Fruit fly (Drosophila melanogaster): ENCODE results near the gene Pop1.

The Pop1 gene

dm6 chrX:5639083-5639482 lies 16.6 kb downstream of the Pop1 start (continued):
- peak; percentile 19; the same call in 1 of the 3 replicates for TF ChIP-seq dysf (GFP tag; IDR thresholded peaks at IDR 0.05)
- TF ChIP-seq CG17361 (GFP tag; IDR thresholded peaks at IDR 0.05), result 0 out of 3 replicates have a peak, but pooled peaks have one; percentile 41
- TF ChIP-seq row (GFP tag; IDR thresholded peaks at IDR 0.05), result peak; percentile 52
- TF ChIP-seq gem (tag; optimal IDR thresholded peaks at IDR 0.05), result peak; percentile 74
- no peak for TF ChIP-seq luna (GFP tag; optimal IDR thresholded peaks at IDR 0.05)
- no peak for TF ChIP-seq Max (GFP tag; optimal IDR thresholded peaks at IDR 0.05)
- TF ChIP-seq sd (tag; optimal IDR thresholded peaks at IDR 0.05), result no peak
- no peak for TF ChIP-seq Lim3 (GFP tag; IDR thresholded peaks at IDR 0.05)
- peak; percentile 55 for TF ChIP-seq lmd (GFP tag; IDR thresholded peaks at IDR 0.05)
- TF ChIP-seq corto (GFP tag; optimal IDR thresholded peaks at IDR 0.05), result no peak
- no peak for TF ChIP-seq ERR (GFP tag; optimal IDR thresholded peaks at IDR 0.05)
- peak; percentile 20 for TF ChIP-seq CG15696 (tag; optimal IDR thresholded peaks at IDR 0.05)
- TF ChIP-seq gcm (GFP tag; optimal IDR thresholded peaks at IDR 0.05), result peak; percentile 37
- TF ChIP-seq CG18011 (GFP tag; optimal IDR thresholded peaks at IDR 0.05), result no peak
- no peak for TF ChIP-seq schlank (tag; optimal IDR thresholded peaks at IDR 0.05)
- no peak for TF ChIP-seq CG12744 (GFP tag; optimal IDR thresholded peaks at IDR 0.05)
- TF ChIP-seq CG9609 (GFP tag; optimal IDR thresholded peaks at IDR 0.05), result peak; percentile 10
- TF ChIP-seq CG7357 (GFP tag; IDR thresholded peaks at IDR 0.05), result 0 out of 3 replicates have a peak, but pooled peaks have one; percentile 42
- TF ChIP-seq nau (GFP tag; optimal IDR thresholded peaks at IDR 0.05), result no peak
- 0 out of 2 replicates have a peak, but pooled peaks have one; percentile 13 for TF ChIP-seq Atf6 (GFP tag; IDR thresholded peaks at IDR 0.05)
- TF ChIP-seq lab (GFP tag; optimal IDR thresholded peaks at IDR 0.05), result peak; percentile 52
- no peak for TF ChIP-seq Eip74EF (GFP tag; optimal IDR thresholded peaks at IDR 0.05)
- TF ChIP-seq CG6272 (GFP tag; IDR thresholded peaks at IDR 0.05), result peak; percentile 34; the same call in 1 of the 2 replicates
- no peak for TF ChIP-seq gro (GFP tag; optimal IDR thresholded peaks at IDR 0.05)
- TF ChIP-seq CG8359 (GFP tag; optimal IDR thresholded peaks at IDR 0.05; ENCODE audit: borderline replicate concordance), result peak; percentile 10
- no peak for TF ChIP-seq Jarid2 (GFP tag; optimal IDR thresholded peaks at IDR 0.05)
- no peak for TF ChIP-seq Tbp (GFP tag; optimal IDR thresholded peaks at IDR 0.05)
- TF ChIP-seq CG2889 (GFP tag; IDR thresholded peaks at IDR 0.05), result no peak
- no peak for TF ChIP-seq CG7271 (tag; optimal IDR thresholded peaks at IDR 0.05)
- 0 out of 3 replicates have a peak, but pooled peaks have one; percentile 27 for TF ChIP-seq CG34422 (GFP tag; IDR thresholded peaks at IDR 0.05)
- peak; percentile 15 for TF ChIP-seq CG4424 (GFP tag; optimal IDR thresholded peaks at IDR 0.05)
- TF ChIP-seq CG34224 (GFP tag; IDR thresholded peaks at IDR 0.05; ENCODE audit: partially characterized antibody), result no peak
- TF ChIP-seq bcd (GFP tag; optimal IDR thresholded peaks at IDR 0.05), result peak; percentile 22
- no peak for TF ChIP-seq insv (GFP tag; optimal IDR thresholded peaks at IDR 0.05)
- no peak for TF ChIP-seq MTF-1 (GFP tag; optimal IDR thresholded peaks at IDR 0.05; ENCODE audit: borderline replicate concordance)
- no peak for TF ChIP-seq ash1 (GFP tag; optimal IDR thresholded peaks at IDR 0.05)
- no peak for TF ChIP-seq Doc3 (GFP tag; IDR thresholded peaks at IDR 0.05; ENCODE audit: partially characterized antibody)
- TF ChIP-seq YL-1 (GFP tag; optimal IDR thresholded peaks at IDR 0.05), result no peak
- no peak for TF ChIP-seq CG11085 (GFP tag; IDR thresholded peaks at IDR 0.05)
- no peak for TF ChIP-seq NC2β (GFP tag; optimal IDR thresholded peaks at IDR 0.05)
- TF ChIP-seq klu (GFP tag; IDR thresholded peaks at IDR 0.05), result no peak
- TF ChIP-seq CG9932 (GFP tag; IDR thresholded peaks at IDR 0.05), result 0 out of 2 replicates have a peak, but pooled peaks have one; percentile 9
- no peak; the same call in 1 of the 2 replicates for TF ChIP-seq E2f2 (GFP tag; IDR thresholded peaks at IDR 0.05)
- TF ChIP-seq CG11093 (GFP tag; IDR thresholded peaks at IDR 0.05), result 0 out of 3 replicates have a peak, but pooled peaks have one; percentile 10
- TF ChIP-seq CG6854 (GFP tag; optimal IDR thresholded peaks at IDR 0.05), result no peak
- TF ChIP-seq H2.0 (GFP tag; IDR thresholded peaks at IDR 0.05), result peak; percentile 36; the same call in 1 of the 2 replicates
